Fruit fly (Drosophila melanogaster) whole organism, larva: ENCODE results near the gene noc.
A peak's percentile ranks its signal among the peaks of the same experiment; 100 is the strongest.

ENCODE experiments used
- noc ChIP-seq: fragments of 200-800 bp; sonication (Bioruptor generic); optimal IDR thresholded peaks from 3 replicates; lab custom pipeline; 2019; ENCODE audit warnings: missing biosample characterization, mild to moderate bottlenecking, missing genetic modification characterization, moderate library complexity

The noc gene

dm6 chr2L:14533419-14534253 lies 43.0 kb downstream of the noc start:
- peak; percentile 87 for TF ChIP-seq noc (tag; lab: Kevin White, UChicago)

DNA sequence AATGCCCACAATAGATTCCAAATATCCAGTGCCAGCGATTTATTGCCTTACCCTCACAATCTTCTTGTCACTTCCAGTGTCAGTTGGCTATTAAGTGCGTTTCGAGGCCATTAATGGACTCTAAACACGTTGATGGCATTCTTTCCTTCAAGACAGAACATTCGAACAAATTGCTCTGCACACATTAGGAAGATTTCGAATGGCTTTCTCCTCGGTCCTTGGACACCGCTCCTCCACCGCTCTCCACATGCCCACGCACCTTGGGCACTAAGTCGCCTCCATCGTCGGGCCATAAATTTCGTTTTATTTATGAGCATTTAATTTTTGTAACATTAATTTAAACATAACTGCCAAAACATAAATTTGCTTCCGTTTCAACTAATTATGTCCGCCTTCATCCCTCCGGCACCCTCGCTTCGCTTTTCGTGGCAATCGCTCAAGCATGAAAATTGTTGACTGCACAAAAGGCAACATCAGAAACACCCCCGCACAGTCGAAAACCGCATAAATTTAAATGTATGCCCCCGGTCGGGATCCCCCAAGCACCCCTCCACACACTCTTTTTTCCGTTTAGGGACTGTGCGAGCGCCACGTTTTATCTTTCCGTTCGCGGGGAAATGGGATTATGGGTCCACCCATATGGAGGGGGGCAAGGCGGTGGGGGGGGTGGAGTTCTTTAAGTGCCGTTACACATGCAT lies 46.2 kb downstream of the noc start:
- TF ChIP-seq noc (tag; lab: Kevin White, UChicago) = no peak

DNA sequence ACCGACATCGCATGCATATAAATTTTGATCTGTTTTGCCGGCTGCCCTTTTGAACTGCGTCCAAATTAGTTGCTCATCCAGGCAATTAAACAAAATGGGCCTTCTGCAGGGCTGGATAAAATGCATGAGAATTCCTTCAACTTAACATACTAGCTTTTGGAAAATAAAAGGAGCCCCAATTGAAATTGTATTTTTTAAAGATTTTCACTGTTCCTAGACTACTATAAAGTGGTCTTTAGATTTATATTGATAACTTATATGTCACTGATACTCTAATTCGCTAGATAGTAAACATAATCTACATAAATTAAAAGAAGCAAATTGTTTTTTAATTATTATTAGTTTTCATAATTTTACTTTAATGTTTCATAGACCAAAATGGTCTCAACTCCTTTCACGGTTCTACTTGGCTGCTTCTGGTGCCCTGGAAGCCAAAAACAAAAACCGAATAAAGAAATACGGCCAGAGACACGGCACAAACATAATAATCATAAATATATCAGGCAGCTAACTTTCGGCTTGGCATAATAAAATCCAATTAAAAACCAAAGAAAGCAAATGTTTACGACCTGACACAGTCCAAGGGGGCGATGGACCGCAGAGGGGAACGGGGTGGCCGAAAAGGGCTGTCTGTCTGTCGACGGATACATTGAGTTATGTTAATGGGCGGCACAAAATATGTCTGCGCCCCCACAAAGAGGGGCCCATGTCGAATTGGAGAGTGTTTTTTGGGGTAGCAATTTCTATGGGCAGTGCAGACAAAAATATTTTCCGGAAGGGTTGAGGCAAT lies 47.0 kb downstream of the noc start:
- TF ChIP-seq noc (tag; lab: Kevin White, UChicago) = peak; percentile 54

DNA sequence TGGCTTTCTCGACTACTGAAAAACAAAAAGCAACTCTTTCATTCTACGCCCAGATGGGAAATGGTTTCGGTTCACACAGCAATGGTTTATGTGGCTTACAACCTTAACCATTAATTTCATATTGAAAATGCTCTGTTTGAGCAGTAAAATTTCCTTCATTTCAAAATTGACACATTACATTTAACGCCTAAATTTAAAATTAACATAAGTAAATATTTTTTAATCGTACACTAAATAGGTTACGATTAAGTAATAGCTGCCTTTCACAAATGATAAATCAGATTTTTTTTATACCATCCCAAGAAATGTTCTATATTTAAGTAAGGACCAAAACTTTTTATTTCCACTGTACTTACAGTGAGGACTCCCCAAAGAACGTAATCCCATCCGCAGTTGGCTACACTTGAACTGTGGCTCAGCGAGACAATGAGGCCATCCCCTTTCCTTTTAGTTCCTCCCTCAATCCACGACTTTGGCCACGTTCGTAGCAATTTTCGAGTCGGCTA lies 48.2 kb downstream of the noc start:
- no peak for TF ChIP-seq noc (tag; lab: Kevin White, UChicago)

dm6 chr2L:14539872-14540524 lies 49.3 kb downstream of the noc start:
- TF ChIP-seq noc (tag; lab: Kevin White, UChicago) = no peak

DNA sequence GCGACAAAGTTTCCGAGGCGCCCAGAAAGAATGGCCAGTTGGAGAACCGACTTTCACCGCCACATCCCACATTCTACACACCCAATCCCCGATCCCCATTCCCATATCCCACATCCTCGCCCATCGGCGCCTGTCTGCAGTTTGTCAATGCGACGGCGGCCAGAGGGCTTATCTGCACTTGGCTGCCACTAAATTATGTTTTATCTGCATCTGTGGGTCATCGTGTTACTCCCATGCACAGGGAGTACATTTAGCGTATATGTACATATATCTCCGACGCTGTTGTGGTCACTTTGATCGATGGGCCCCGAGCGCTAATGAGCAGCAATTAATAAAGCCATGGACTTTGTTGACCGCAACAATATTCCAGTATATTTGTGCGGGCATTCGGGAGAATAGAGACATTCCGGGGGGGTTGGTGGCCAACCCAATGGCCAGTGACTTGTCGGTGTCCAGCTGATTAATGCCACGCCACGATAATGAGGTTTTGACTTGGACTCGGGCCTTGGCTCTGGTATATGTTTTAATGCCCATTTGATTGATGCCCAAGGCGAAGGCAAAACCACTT lies 50.0 kb downstream of the noc start:
- peak; percentile 85 for TF ChIP-seq noc (tag; lab: Kevin White, UChicago)
